Worm (Caenorhabditis elegans): Measurements from ENCODE around the gene T21D12.14.

The T21D12.14 gene

DNA sequence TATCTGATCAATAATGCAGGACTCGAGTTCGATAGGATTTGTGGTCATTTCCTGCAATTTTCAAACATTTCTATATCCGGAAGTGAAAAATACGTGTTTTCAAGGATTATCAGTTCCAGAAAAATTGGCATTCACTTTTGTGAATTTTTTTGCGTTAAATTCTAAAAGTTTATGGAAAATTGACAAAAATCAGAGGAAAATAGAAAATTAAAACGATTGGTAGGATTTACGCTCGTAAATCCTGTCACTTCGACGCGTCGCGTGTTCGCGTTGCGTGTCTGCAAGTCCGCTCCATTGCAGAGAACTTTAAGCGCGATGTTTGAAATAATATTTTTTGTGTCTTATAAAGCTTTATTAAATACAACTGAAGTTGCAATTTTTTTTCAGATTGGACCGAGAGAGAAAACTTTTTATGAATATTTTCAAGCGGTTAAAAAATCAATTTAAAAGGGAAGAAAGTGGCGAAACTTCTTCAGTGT is 32.5 kb downstream of the T21D12.14 start, which contains the start of gene rcat-1:
Gene rcat-1, minus strand, starts transcription at position 51 of the 479 bp plus-strand sequence.
- TF ChIP-seq elt-3 (tag; optimal IDR thresholded peaks at IDR 0.05), result no peak
- TF ChIP-seq gmeb-1 (tag; optimal IDR thresholded peaks at IDR 0.05), result peak; percentile 94
- peak; percentile 53 for TF ChIP-seq ceh-82 (tag; optimal IDR thresholded peaks at IDR 0.05)
- TF ChIP-seq ama-1 (optimal IDR thresholded peaks at IDR 0.05), result no peak
- TF ChIP-seq nhr-129 (tag; optimal IDR thresholded peaks at IDR 0.05), result peak; percentile 80
- TF ChIP-seq nhr-11 (tag; optimal IDR thresholded peaks at IDR 0.05), result no peak
- peak; percentile 64 for TF ChIP-seq sma-9 (GFP tag; optimal IDR thresholded peaks at IDR 0.05)
- no peak for TF ChIP-seq sma-9 (tag; optimal IDR thresholded peaks at IDR 0.05)
- TF ChIP-seq mab-5 (tag; optimal IDR thresholded peaks at IDR 0.05), result peak; percentile 9
- peak; percentile 99 for TF ChIP-seq unc-55 (GFP tag; optimal IDR thresholded peaks at IDR 0.05)
- no peak for TF ChIP-seq R02D3.7 (tag; optimal IDR thresholded peaks at IDR 0.05)
- no peak for TF ChIP-seq snpc-4 (tag; optimal IDR thresholded peaks at IDR 0.05)
- TF ChIP-seq elt-1 (tag; optimal IDR thresholded peaks at IDR 0.05), result no peak
- TF ChIP-seq unc-39 (tag; optimal IDR thresholded peaks at IDR 0.05), result no peak
- peak; percentile 8 for TF ChIP-seq egl-27 (tag; optimal IDR thresholded peaks at IDR 0.05)
- no peak for TF ChIP-seq lin-39 (tag; optimal IDR thresholded peaks at IDR 0.05)
- no peak for TF ChIP-seq nhr-23 (tag; optimal IDR thresholded peaks at IDR 0.05)
- no peak for TF ChIP-seq zag-1 (tag; optimal IDR thresholded peaks at IDR 0.05)
- TF ChIP-seq ztf-4 (tag; optimal IDR thresholded peaks at IDR 0.05), result peak; percentile 53
- TF ChIP-seq nhr-77 (tag; optimal IDR thresholded peaks at IDR 0.05), result no peak
- TF ChIP-seq lsy-2 (tag; optimal IDR thresholded peaks at IDR 0.05), result peak; percentile 52 to 91
- TF ChIP-seq nhr-12 (tag; optimal IDR thresholded peaks at IDR 0.05), result no peak
- peak; percentile 19 for TF ChIP-seq F13H6.1 (tag; optimal IDR thresholded peaks at IDR 0.05)
- no peak for TF ChIP-seq ztf-11 (tag; optimal IDR thresholded peaks at IDR 0.05)
- peak; percentile 75 for TF ChIP-seq nhr-21 (tag; optimal IDR thresholded peaks at IDR 0.05)
- no peak for TF ChIP-seq dmd-4 (tag; optimal IDR thresholded peaks at IDR 0.05)
- TF ChIP-seq sma-3 (GFP tag; optimal IDR thresholded peaks at IDR 0.05), result peak; percentile 63
- peak; percentile 61 for TF ChIP-seq fos-1 (tag; optimal IDR thresholded peaks at IDR 0.05)
- no peak for TF ChIP-seq blmp-1 (tag; optimal IDR thresholded peaks at IDR 0.05; ENCODE audit: insufficient read depth)
- no peak for TF ChIP-seq nhr-10 (tag; optimal IDR thresholded peaks at IDR 0.05)
- no peak for TF ChIP-seq ceh-16 (tag; optimal IDR thresholded peaks at IDR 0.05)
- peak; percentile 7 for TF ChIP-seq nhr-237 (tag; optimal IDR thresholded peaks at IDR 0.05)
- TF ChIP-seq nhr-6 (tag; optimal IDR thresholded peaks at IDR 0.05), result no peak
- no peak for TF ChIP-seq Y55F3AM.14 (GFP tag; optimal IDR thresholded peaks at IDR 0.05)
- TF ChIP-seq nhr-25 (tag; optimal IDR thresholded peaks at IDR 0.05), result peak; percentile 72
- TF ChIP-seq unc-62 (GFP tag; optimal IDR thresholded peaks at IDR 0.05), result no peak
- no peak for TF ChIP-seq peb-1 (tag; optimal IDR thresholded peaks at IDR 0.05)
- TF ChIP-seq aly-2 (tag; optimal IDR thresholded peaks at IDR 0.05), result no peak
- TF ChIP-seq lin-13 (GFP tag; optimal IDR thresholded peaks at IDR 0.05), result peak; percentile 92
- TF ChIP-seq C34F6.9 (tag; optimal IDR thresholded peaks at IDR 0.05), result peak; percentile 91
- no peak for TF ChIP-seq skn-1 (tag; optimal IDR thresholded peaks at IDR 0.05)
- peak; percentile 85 for TF ChIP-seq lin-11 (tag; optimal IDR thresholded peaks at IDR 0.05)
- peak; percentile 44 for TF ChIP-seq sem-4 (tag; optimal IDR thresholded peaks at IDR 0.05)
- TF ChIP-seq mbf-1 (tag; optimal IDR thresholded peaks at IDR 0.05), result no peak
- no peak for TF ChIP-seq alr-1 (tag; optimal IDR thresholded peaks at IDR 0.05)
- TF ChIP-seq ZK546.5 (tag; optimal IDR thresholded peaks at IDR 0.05), result peak; percentile 25
- peak in 1 of 2 experiments; percentile 17 for TF ChIP-seq mdl-1 (tag; optimal IDR thresholded peaks at IDR 0.05)
- TF ChIP-seq crh-2 (tag; optimal IDR thresholded peaks at IDR 0.05), result peak; percentile 83
- TF ChIP-seq ztf-1 (GFP tag; conservative IDR thresholded peaks at IDR 0.05), result no peak

Measured in whole organism, L2 larva.